Worm (Caenorhabditis elegans) whole organism, early embryonic: ENCODE measurements around the gene pph-5.

Experiments
- B0310.2 ChIP-seq: sonication (generic microtip); optimal IDR thresholded peaks from 2 replicates; lab custom pipeline; 2016; ENCODE audit warnings: mild to moderate bottlenecking, missing genetic modification characterization, missing compliant biosample characterization
- F13C5.2 ChIP-seq: sonication (generic microtip); optimal IDR thresholded peaks from 2 replicates; lab custom pipeline; 2017; ENCODE audit warnings: mild to moderate bottlenecking, missing genetic modification characterization, inconsistent platforms, missing compliant biosample characterization
- aly-1 ChIP-seq: sonication (generic microtip); optimal IDR thresholded peaks from 2 replicates; lab custom pipeline; 2016; ENCODE audit warnings: missing genetic modification characterization, missing compliant biosample characterization
- ama-1 ChIP-seq: fragments of 150-350 bp; optimal IDR thresholded peaks from 2 replicates; lab custom pipeline; 2014
- ceh-13 ChIP-seq: fragments of 200-800 bp; sonication (Bioruptor generic); optimal IDR thresholded peaks from 2 replicates; lab custom pipeline; 2018; ENCODE audit warnings: mild to moderate bottlenecking, missing genetic modification characterization, missing compliant biosample characterization
- ceh-36 ChIP-seq: sonication (generic microtip); optimal IDR thresholded peaks from 2 replicates; lab custom pipeline; 2016; ENCODE audit warnings: missing genetic modification characterization, inconsistent platforms, missing compliant biosample characterization
- ets-7 ChIP-seq: sonication (generic microtip); optimal IDR thresholded peaks from 2 replicates; lab custom pipeline; 2016; ENCODE audit warnings: missing genotype, missing genetic modification characterization, missing compliant biosample characterization
- flt-1 ChIP-seq: fragments of 200-800 bp; sonication (Bioruptor generic); IDR thresholded peaks from 2 replicates; pipeline ENCODE4 v1.3.6; 2022; ENCODE audit warnings: missing genetic modification characterization, missing compliant biosample characterization
- hmbx-1 ChIP-seq: sonication (generic microtip); optimal IDR thresholded peaks from 2 replicates; lab custom pipeline; 2016; ENCODE audit warnings: mild to moderate bottlenecking, missing genetic modification characterization, missing compliant biosample characterization
- hmg-4 ChIP-seq: fragments of 200-800 bp; sonication (Bioruptor generic); optimal IDR thresholded peaks from 2 replicates; lab custom pipeline; 2018; ENCODE audit warnings: mild to moderate bottlenecking, missing genetic modification characterization, missing compliant biosample characterization
- hnd-1 ChIP-seq: sonication (generic microtip); optimal IDR thresholded peaks from 2 replicates; lab custom pipeline; 2016; ENCODE audit warnings: missing genetic modification characterization, missing compliant biosample characterization
- pes-1 ChIP-seq: fragments of 200-800 bp; sonication (Bioruptor generic); IDR thresholded peaks from 2 replicates; pipeline ENCODE4 v1.3.6; 2022; ENCODE audit warnings: missing genetic modification reagents, missing genetic modification characterization, missing compliant biosample characterization
- scrt-1 ChIP-seq: fragments of 200-800 bp; sonication (Bioruptor generic); IDR thresholded peaks from 2 replicates; pipeline ENCODE4 v1.3.6; 2022; ENCODE audit warnings: missing genetic modification characterization, missing compliant biosample characterization
- sea-1 ChIP-seq: fragments of 200-800 bp; sonication (Bioruptor generic); conservative IDR thresholded peaks from 2 replicates; pipeline ENCODE4 v1.3.6; 2022; ENCODE audit warnings: missing genetic modification characterization, missing compliant biosample characterization
- tbx-11 ChIP-seq: fragments of 200-800 bp; sonication (Bioruptor generic); IDR thresholded peaks from 2 replicates; pipeline ENCODE4 v1.3.6; 2022; ENCODE audit warnings: missing genetic modification characterization, missing compliant biosample characterization
- tbx-37 ChIP-seq: fragments of 200-800 bp; sonication (Bioruptor generic); conservative IDR thresholded peaks from 2 replicates; pipeline ENCODE4 v1.3.6; 2022; ENCODE audit warnings: missing genetic modification reagents, missing genetic modification characterization, missing compliant biosample characterization
- tra-4 ChIP-seq: sonication (generic microtip); optimal IDR thresholded peaks from 2 replicates; lab custom pipeline; 2017; ENCODE audit warnings: missing genetic modification characterization, missing compliant biosample characterization

The pph-5 gene

DNA sequence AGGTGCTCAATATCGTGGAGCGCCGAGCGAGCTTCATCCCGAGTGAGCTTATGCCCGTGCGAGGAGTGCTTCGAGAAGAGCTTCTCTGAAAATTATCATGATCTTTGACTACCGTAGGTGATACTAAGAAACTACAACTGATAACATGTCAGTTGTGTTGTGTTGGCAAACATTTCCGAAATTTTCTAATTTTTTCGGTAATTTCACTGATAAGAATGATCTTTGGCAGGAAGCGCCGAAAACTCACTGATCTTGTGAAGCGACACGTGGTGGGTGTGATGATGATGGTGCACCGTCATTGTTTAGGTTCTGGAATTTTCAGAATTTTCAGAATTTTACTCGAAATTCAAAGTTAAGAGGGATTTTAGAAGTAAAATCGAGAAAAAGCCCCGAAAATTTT lies 13.0 kb downstream of the pph-5 start, which contains the start of gene Y39B6A.1:
TSS of gene Y39B6A.1 (minus strand) at position 309 of the 400 bp plus-strand sequence.
- TF ChIP-seq sea-1 (GFP tag; lab: Robert Waterston, UW) (no peak), hmbx-1 (tag; lab: Kevin White, UChicago) (no peak), pes-1 (GFP tag; lab: Robert Waterston, UW) (no peak), aly-1 (no peak), ceh-13 (GFP tag; lab: Kevin White, UChicago) (no peak), tra-4 (tag; lab: Kevin White, UChicago) (no peak), ets-7 (tag; lab: Kevin White, UChicago) (no peak), ama-1 (lab: Kevin White, UChicago) (no peak), hnd-1 (tag; lab: Kevin White, UChicago) (no peak), ceh-36 (no peak)

DNA sequence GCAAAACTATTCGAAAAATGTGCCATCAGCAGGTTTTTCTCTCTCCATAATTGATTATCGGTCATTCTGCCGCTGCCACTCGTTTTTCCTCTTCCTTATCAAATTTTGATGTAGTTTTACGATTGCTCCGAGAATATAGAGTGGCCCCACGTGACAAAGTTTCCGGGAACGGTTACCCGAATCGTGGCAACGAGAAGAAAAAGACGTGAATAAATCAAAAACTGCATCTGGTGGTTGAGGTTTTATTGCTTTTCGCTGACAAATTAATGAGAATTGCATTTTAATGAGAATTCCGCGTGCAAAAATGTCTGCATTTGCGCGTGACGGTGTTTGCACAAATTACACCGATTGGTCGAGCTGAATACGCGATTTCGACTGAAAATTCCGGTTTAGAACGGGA lies 15.1 kb downstream of the pph-5 start:
- TF ChIP-seq tbx-37 (GFP tag; lab: Robert Waterston, UW) (no peak), hnd-1 (tag; lab: Kevin White, UChicago) (no peak), B0310.2 (no peak), hmg-4 (no peak), aly-1 (no peak), tbx-11 (GFP tag; lab: Robert Waterston, UW) (no peak), ama-1 (lab: Kevin White, UChicago) (no peak), tra-4 (tag; lab: Kevin White, UChicago) (no peak), ceh-13 (GFP tag; lab: Kevin White, UChicago) (no peak), ets-7 (tag; lab: Kevin White, UChicago) (no peak), hmbx-1 (tag; lab: Kevin White, UChicago) (no peak)

DNA sequence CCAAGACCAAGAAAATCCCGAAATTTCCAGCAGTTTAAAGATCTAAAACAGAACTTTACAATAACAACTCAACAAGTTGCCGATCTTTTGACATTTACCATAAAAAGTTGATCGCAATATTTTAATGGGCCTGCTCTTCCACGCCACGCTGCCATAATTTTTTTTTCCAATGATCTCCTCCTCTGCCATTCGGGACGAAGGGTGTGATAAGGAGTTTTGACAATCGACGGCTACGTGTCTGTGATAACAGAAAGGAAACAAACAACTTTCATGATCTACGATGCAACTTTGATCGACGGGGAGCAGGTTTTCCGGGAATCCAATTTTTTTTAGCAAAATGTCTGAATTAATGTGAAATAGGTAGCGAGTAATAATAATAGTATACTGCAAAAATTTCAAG lies 16.6 kb downstream of the pph-5 start:
- TF ChIP-seq aly-1: no peak
- no peak for TF ChIP-seq ceh-36
- no peak for TF ChIP-seq flt-1 (GFP tag; lab: Robert Waterston, UW)
- no peak for TF ChIP-seq hmbx-1 (tag; lab: Kevin White, UChicago)

DNA sequence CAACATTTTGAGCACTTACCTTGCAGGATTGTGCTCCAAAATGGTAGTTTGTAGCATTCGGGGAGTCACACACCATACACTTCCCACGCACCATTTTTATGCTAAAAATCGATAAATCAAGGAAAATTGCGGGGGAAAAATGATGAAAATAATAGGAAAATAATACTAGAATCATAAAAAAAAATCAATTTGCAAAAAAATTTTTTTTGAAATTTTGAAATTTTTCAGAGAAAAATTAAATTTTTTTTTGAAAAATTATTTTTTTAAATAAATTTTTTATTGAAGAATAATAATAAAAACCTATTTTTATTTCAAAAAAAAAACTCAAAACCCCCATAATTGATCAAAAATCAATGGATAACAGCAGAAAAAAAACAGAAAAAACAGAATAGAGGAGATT lies 21.4 kb downstream of the pph-5 start, which contains the start of gene nhr-79:
TSS of gene nhr-79 (minus strand) at position 101 of the 400 bp plus-strand sequence.
- TF ChIP-seq scrt-1: no peak
- no peak for TF ChIP-seq aly-1
- TF ChIP-seq ets-7 (tag; lab: Kevin White, UChicago): no peak
- TF ChIP-seq hmbx-1 (tag; lab: Kevin White, UChicago): no peak
- TF ChIP-seq tbx-37 (GFP tag; lab: Robert Waterston, UW): no peak
- no peak for TF ChIP-seq flt-1 (GFP tag; lab: Robert Waterston, UW)
- TF ChIP-seq ceh-13 (GFP tag; lab: Kevin White, UChicago): no peak
- TF ChIP-seq sea-1 (GFP tag; lab: Robert Waterston, UW): no peak
- TF ChIP-seq ceh-36: no peak

DNA sequence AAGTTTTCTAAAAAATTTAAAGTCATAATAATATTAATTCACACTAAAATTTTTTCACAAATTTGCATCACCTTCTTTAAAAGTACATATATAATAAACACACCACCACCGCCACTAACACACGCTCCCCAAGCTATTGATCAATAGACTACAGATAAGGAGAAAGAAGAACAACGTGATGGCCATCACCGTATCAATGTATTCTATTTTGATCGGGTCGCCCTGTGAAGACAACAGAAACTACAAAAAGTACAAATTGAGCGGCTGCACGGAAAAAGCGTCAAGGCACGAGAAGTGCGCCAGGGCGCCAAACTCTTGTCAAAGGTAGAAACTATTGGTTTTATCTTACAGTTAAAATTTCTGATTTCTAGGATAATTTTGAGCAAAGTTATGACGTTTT lies 22.0 kb downstream of the pph-5 start:
- TF ChIP-seq hnd-1 (tag; lab: Kevin White, UChicago): no peak
- no peak for TF ChIP-seq ama-1 (lab: Kevin White, UChicago)
- no peak for TF ChIP-seq aly-1

DNA sequence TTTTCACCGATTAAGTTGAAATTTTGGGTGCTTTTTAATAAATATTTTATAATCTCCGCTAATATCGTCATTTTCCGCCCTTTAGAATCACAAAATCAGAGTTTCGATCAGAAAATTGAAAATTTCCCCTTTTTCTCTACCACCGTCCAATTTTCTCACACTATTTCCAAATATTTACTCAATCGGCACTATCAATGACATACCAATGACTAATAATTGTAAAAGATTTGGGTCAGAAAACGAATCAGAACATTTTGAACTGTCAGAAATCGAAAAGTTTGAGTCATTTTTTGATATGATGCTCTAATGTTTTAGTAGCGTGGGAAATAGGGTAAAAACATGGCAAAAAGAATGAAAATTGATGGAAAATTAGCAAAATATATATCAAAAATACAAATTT lies 26.8 kb downstream of the pph-5 start, which contains the start of gene srr-2:
TSS of gene srr-2 (minus strand) at position 73 of the 400 bp plus-strand sequence.
- TF ChIP-seq sea-1 (GFP tag; lab: Robert Waterston, UW): no peak
- TF ChIP-seq aly-1: no peak

DNA sequence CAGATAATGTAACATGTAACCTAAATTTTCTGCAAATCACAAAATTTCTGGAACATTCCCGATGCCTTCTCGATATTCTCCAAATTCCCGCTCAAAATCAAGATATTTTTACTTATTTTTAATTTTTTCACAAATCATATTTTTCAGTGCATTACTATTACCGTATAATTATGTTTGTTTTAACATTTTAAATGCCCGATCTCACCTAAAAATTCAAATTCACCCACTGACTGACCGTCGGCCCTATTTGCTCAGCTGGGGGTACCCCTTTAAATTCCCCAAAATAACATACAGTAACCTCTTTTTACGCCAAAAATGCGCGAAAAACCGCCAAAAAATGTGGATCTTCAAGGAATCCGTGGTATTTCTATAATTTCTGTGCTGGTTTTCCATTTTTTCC lies 27.3 kb downstream of the pph-5 start, which contains the start of gene oac-49:
TSS of gene oac-49 (plus strand) at position 301 of the 400 bp plus-strand sequence.
- no peak for TF ChIP-seq B0310.2
- TF ChIP-seq sea-1 (GFP tag; lab: Robert Waterston, UW): no peak
- no peak for TF ChIP-seq flt-1 (GFP tag; lab: Robert Waterston, UW)
- TF ChIP-seq hnd-1 (tag; lab: Kevin White, UChicago): no peak

DNA sequence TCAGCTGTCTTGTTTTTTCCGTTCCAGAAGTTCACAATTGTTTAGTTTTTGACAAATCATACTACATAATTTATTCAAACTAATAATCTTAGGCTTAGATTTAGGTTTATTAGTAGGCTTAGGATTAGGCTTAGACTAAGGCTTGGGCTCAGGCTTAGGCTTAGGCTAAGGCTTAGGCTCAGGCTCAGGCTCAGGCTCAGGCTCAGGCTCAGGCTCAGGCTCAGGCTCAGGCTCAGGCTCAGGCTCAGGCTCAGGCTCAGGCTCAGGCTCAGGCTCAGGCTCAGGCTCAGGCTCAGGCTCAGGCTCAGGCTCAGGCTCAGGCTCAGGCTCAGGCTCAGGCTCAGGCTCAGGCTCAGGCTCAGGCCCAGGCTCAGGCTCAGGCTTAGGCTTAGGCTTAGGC lies 38.6 kb downstream of the pph-5 start:
- peak; percentile 20 for TF ChIP-seq ceh-36

DNA sequence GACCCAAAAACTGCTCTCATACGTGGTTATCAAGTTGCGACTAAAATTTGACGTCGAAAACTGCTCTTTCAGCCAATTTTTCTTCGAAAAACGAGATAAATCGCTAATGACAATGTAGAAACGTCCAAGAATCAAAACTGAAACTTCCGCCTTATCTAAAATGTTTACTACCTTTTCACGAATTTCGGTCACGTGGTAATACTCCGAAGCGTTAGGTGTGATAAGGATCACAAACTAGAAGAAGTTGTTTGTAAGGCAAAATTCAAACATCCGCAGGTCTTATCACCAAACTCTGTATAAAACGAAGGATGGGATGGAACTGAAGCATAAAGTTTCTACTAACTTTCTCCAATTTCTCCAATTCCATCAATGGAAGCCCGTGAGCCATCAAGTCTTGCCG lies 40.1 kb downstream of the pph-5 start, which contains the start of gene sqst-3:
TSS of gene sqst-3 (plus strand) at position 370 of the 400 bp plus-strand sequence.
- TF ChIP-seq pes-1 (GFP tag; lab: Robert Waterston, UW) (no peak), scrt-1 (no peak), hmbx-1 (tag; lab: Kevin White, UChicago) (no peak), flt-1 (GFP tag; lab: Robert Waterston, UW) (no peak), tbx-11 (GFP tag; lab: Robert Waterston, UW) (no peak), hmg-4 (no peak), F13C5.2 (no peak), hnd-1 (tag; lab: Kevin White, UChicago) (no peak), ceh-13 (GFP tag; lab: Kevin White, UChicago) (no peak), sea-1 (GFP tag; lab: Robert Waterston, UW) (no peak), B0310.2 (no peak), ets-7 (tag; lab: Kevin White, UChicago) (no peak), ceh-36 (no peak), aly-1 (no peak)
